Worm (Caenorhabditis elegans) whole organism, young adult: Measurements from ENCODE around the gene C26F1.1.

ENCODE experiments used
- B0035.1 ChIP-seq: sonication (generic microtip); optimal IDR thresholded peaks from 2 replicates; lab custom pipeline; 2016; ENCODE audit warnings: missing genetic modification characterization, mild to moderate bottlenecking, missing compliant biosample characterization, missing genotype, missing genetic modification reagents
- F23B12.7 ChIP-seq: sonication (generic microtip); optimal IDR thresholded peaks from 2 replicates; lab custom pipeline; 2017; ENCODE audit warnings: missing genetic modification characterization, mild to moderate bottlenecking, missing compliant biosample characterization, antibody characterized with exemption, moderate library complexity; ENCODE audit not compliant: insufficient read depth
- attf-3 ChIP-seq: fragments of 200-800 bp; sonication (Bioruptor generic); conservative IDR thresholded peaks from 2 replicates; pipeline ENCODE4 v1.3.6; 2022; ENCODE audit warnings: missing genetic modification reagents, missing genetic modification characterization, missing compliant biosample characterization
- egl-18 ChIP-seq: fragments of 200-800 bp; sonication (Bioruptor generic); IDR thresholded peaks from 2 replicates; pipeline ENCODE4 v1.3.6; 2022; ENCODE audit warnings: missing genetic modification reagents, missing genetic modification characterization, missing compliant biosample characterization
- ets-4 ChIP-seq: fragments of 200-800 bp; sonication (Bioruptor generic); optimal IDR thresholded peaks from 2 replicates; lab custom pipeline; 2018; ENCODE audit warnings: mild to moderate bottlenecking, missing genetic modification characterization, missing compliant biosample characterization
- lag-1 ChIP-seq: fragments of 200-800 bp; sonication (Bioruptor generic); IDR thresholded peaks from 2 replicates; pipeline ENCODE4 v1.3.6; 2022; ENCODE audit warnings: missing genetic modification reagents, missing genetic modification characterization, missing compliant biosample characterization
- mxl-1 ChIP-seq: sonication (generic microtip); optimal IDR thresholded peaks from 2 replicates; lab custom pipeline; 2016; ENCODE audit warnings: missing genetic modification characterization, missing compliant biosample characterization
- nhr-90 ChIP-seq: sonication (generic microtip); optimal IDR thresholded peaks from 2 replicates; lab custom pipeline; 2016; ENCODE audit warnings: missing genotype, mild to moderate bottlenecking, missing genetic modification characterization, missing compliant biosample characterization
- pha-4 ChIP-seq: fragments of 150-350 bp; sonication (generic microtip); optimal IDR thresholded peaks from 2 replicates; lab custom pipeline; 2014; ENCODE audit warnings: missing biosample characterization, missing genetic modification reagents, missing genetic modification characterization
- sea-2 ChIP-seq: fragments of 200-800 bp; sonication (Bioruptor generic); IDR thresholded peaks from 2 replicates; pipeline ENCODE4 v1.3.6; 2022; ENCODE audit warnings: missing genetic modification characterization, missing compliant biosample characterization
- snpc-4 ChIP-seq, 5 experiments: fragments of 150-350 bp in 1 of 5; sonication (generic microtip) in 4 of 5; optimal IDR thresholded peaks; 2 replicates each; lab custom pipeline; 2014 to 2018; ENCODE audit warnings: missing genetic modification characterization in 5 of 5, missing biosample characterization in 3 of 5, antibody characterized with exemption in 2 of 5, mild to moderate bottlenecking in 2 of 5, missing compliant biosample characterization in 2 of 5, missing genotype in 2 of 5, moderate library complexity in 2 of 5, missing genetic modification reagents in 1 of 5
- unc-62 ChIP-seq: fragments of 150-350 bp; optimal IDR thresholded peaks from 2 replicates; lab custom pipeline; 2014; ENCODE audit warnings: missing biosample characterization, missing genetic modification reagents, missing genetic modification characterization
- xnd-1 ChIP-seq: sonication (generic microtip); optimal IDR thresholded peaks from 2 replicates; lab custom pipeline; 2016; ENCODE audit warnings: missing genotype, missing genetic modification reagents, missing genetic modification characterization, missing compliant biosample characterization
- ztf-6 ChIP-seq: fragments of 200-800 bp; sonication (Bioruptor generic); IDR thresholded peaks from 2 replicates; pipeline ENCODE4 v1.3.6; 2022; ENCODE audit warnings: missing genetic modification reagents, missing genetic modification characterization, missing compliant biosample characterization

DNA sequence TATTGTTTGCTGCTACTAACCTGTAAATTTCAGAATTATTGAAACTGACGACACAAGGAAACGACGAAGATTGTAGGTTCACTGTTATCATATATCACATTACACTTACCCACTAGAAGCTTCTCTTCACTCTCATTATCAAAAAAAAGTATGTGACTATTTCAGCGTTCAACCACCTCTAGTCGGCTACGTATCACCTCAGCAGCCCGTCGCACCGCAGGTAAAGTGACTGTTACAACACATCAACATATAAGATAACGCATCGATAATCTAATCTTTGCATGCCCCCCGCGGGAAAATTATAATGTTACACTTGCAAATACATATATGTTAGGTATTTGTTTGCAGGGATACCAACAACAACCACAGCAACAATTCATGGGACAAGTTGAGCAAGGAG is 1.4 kb downstream of the C26F1.1 start:
- no peak for TF ChIP-seq mxl-1 (tag; lab: Kevin White, UChicago)
- no peak for TF ChIP-seq ztf-6 (GFP tag; lab: Robert Waterston, UW)
- no peak for TF ChIP-seq F23B12.7 (tag; lab: Kevin White, UChicago)
- TF ChIP-seq nhr-90 (tag; lab: Kevin White, UChicago), result no peak
- no peak for TF ChIP-seq lag-1 (GFP tag; lab: Robert Waterston, UW)
- TF ChIP-seq pha-4 (tag; lab: Kevin White, UChicago), result no peak
- no peak for TF ChIP-seq snpc-4 (GFP tag; optimal IDR thresholded peaks at IDR 0.05; lab: Kevin White, UChicago)
- no peak for TF ChIP-seq snpc-4 (tag; optimal IDR thresholded peaks at IDR 0.05; lab: Kevin White, UChicago)
- no peak for TF ChIP-seq B0035.1 (tag; lab: Kevin White, UChicago)
- no peak for TF ChIP-seq egl-18 (GFP tag; lab: Robert Waterston, UW)
- no peak for TF ChIP-seq xnd-1
- TF ChIP-seq sea-2 (GFP tag; lab: Robert Waterston, UW), result no peak
- no peak for TF ChIP-seq unc-62
- TF ChIP-seq attf-3 (GFP tag; lab: Robert Waterston, UW), result no peak
- TF ChIP-seq ets-4 (GFP tag; lab: Kevin White, UChicago), result no peak
